Worm (Caenorhabditis elegans): ENCODE results near the gene C16B8.3.

DNA sequence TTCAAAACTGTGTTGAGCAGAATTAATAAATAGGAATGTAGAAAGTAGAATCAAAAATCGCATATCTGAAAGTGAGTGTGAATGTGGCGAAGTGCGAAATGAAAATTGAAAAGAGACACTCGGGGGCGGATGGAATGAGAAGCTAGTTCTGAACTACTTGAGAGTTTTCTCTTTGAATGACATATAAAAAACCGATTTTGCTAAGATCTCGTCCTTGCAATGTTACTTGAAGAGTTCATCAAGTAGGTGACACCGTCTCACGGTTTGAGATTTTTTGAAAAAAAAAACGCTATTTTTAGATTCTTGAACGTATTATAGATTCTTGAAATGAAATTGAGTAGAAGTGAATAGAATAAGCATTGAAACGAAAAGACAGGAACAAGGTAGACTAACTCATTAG, 2.1 kb downstream of the C16B8.3 start, which contains the start of gene C16B8.2:
- TF ChIP-seq K12H6.12 (tag; optimal IDR thresholded peaks at IDR 0.05) (no peak), ztf-26 (tag; optimal IDR thresholded peaks at IDR 0.05) (no peak), bed-2 (GFP tag; IDR thresholded peaks at IDR 0.05) (no peak), lin-40 (tag; optimal IDR thresholded peaks at IDR 0.05) (no peak), F23B12.7 (tag; optimal IDR thresholded peaks at IDR 0.05; ENCODE audit: insufficient read depth) (no peak), lin-35 (GFP tag; optimal IDR thresholded peaks at IDR 0.05) (no peak), snpc-4 (GFP tag; optimal IDR thresholded peaks at IDR 0.05) (no peak), snpc-4 (tag; optimal IDR thresholded peaks at IDR 0.05) (no peak), ceh-27 (GFP tag; optimal IDR thresholded peaks at IDR 0.05) (no peak), unc-62 (GFP tag; optimal IDR thresholded peaks at IDR 0.05) (no peak), snpc-1.3 (tag; optimal IDR thresholded peaks at IDR 0.05; ENCODE audit: insufficient read depth) (no peak), nhr-80 (tag; optimal IDR thresholded peaks at IDR 0.05) (no peak), Y67H2A.10 (GFP tag; conservative IDR thresholded peaks at IDR 0.05) (no peak)

All from whole organism, young adult.